Worm (Caenorhabditis elegans) whole organism, L2 larva: ENCODE results near the gene F09G2.8.

Source experiments
- lin-13 ChIP-seq: fragments of 150-350 bp; optimal IDR thresholded peaks from 2 replicates; lab custom pipeline; 2014; ENCODE audit warnings: missing biosample characterization, missing genetic modification reagents, missing genetic modification characterization
- lin-39 ChIP-seq: fragments of 150-350 bp; optimal IDR thresholded peaks from 2 replicates; lab custom pipeline; 2014; ENCODE audit warnings: missing biosample characterization, missing genetic modification reagents, missing genetic modification characterization
- nhr-10 ChIP-seq: sonication (generic microtip); optimal IDR thresholded peaks from 2 replicates; lab custom pipeline; 2017; ENCODE audit warnings: missing biosample characterization, missing genetic modification characterization
- unc-55 ChIP-seq: fragments of 150-350 bp; sonication (generic microtip); optimal IDR thresholded peaks from 3 replicates; lab custom pipeline; 2014; ENCODE audit warnings: missing biosample characterization, missing genetic modification reagents, missing genetic modification characterization
- ztf-4 ChIP-seq: fragments of 150-350 bp; optimal IDR thresholded peaks from 2 replicates; lab custom pipeline; 2014; ENCODE audit warnings: missing biosample characterization, missing genetic modification characterization

ce11 chrV:7186599-7186998, 6.9 kb downstream of the F09G2.8 start:
- TF ChIP-seq lin-39 (tag; lab: Kevin White, UChicago) (no peak), nhr-10 (no peak), ztf-4 (no peak), lin-13 (no peak), unc-55 (no peak)
